Worm (Caenorhabditis elegans) whole organism, L2 larva: ENCODE results near the gene srd-19.

ENCODE experiments used
- ceh-82 ChIP-seq: fragments of 150-350 bp; optimal IDR thresholded peaks from 2 replicates; lab custom pipeline; 2014; ENCODE audit warnings: missing biosample characterization, missing genetic modification characterization
- elt-3 ChIP-seq: sonication (generic microtip); optimal IDR thresholded peaks from 2 replicates; lab custom pipeline; 2017; ENCODE audit warnings: missing biosample characterization, missing genetic modification characterization
- lin-11 ChIP-seq: fragments of 150-350 bp; sonication (generic microtip); optimal IDR thresholded peaks from 2 replicates; lab custom pipeline; 2014; ENCODE audit warnings: missing biosample characterization, missing genetic modification characterization, inconsistent platforms, mixed read lengths
- nhr-12 ChIP-seq: fragments of 150-350 bp; optimal IDR thresholded peaks from 2 replicates; lab custom pipeline; 2014; ENCODE audit warnings: missing biosample characterization, missing genetic modification characterization
- nhr-23 ChIP-seq: fragments of 150-350 bp; optimal IDR thresholded peaks from 2 replicates; lab custom pipeline; 2014; ENCODE audit warnings: missing biosample characterization, missing genetic modification reagents, missing genetic modification characterization
- nhr-6 ChIP-seq: fragments of 150-350 bp; optimal IDR thresholded peaks from 2 replicates; lab custom pipeline; 2014; ENCODE audit warnings: missing biosample characterization, missing genetic modification characterization
- nhr-77 ChIP-seq: fragments of 150-350 bp; optimal IDR thresholded peaks from 2 replicates; lab custom pipeline; 2014; ENCODE audit warnings: missing biosample characterization, missing genetic modification characterization
- unc-39 ChIP-seq: fragments of 150-350 bp; optimal IDR thresholded peaks from 2 replicates; lab custom pipeline; 2014; ENCODE audit warnings: missing biosample characterization, missing genetic modification characterization
- unc-62 ChIP-seq: fragments of 150-350 bp; optimal IDR thresholded peaks from 2 replicates; lab custom pipeline; 2014; ENCODE audit warnings: missing biosample characterization, missing genetic modification reagents, missing genetic modification characterization
- zag-1 ChIP-seq: fragments of 150-350 bp; optimal IDR thresholded peaks from 2 replicates; lab custom pipeline; 2014; ENCODE audit warnings: missing biosample characterization, missing genetic modification characterization
- ztf-4 ChIP-seq: fragments of 150-350 bp; optimal IDR thresholded peaks from 2 replicates; lab custom pipeline; 2014; ENCODE audit warnings: missing biosample characterization, missing genetic modification characterization

DNA sequence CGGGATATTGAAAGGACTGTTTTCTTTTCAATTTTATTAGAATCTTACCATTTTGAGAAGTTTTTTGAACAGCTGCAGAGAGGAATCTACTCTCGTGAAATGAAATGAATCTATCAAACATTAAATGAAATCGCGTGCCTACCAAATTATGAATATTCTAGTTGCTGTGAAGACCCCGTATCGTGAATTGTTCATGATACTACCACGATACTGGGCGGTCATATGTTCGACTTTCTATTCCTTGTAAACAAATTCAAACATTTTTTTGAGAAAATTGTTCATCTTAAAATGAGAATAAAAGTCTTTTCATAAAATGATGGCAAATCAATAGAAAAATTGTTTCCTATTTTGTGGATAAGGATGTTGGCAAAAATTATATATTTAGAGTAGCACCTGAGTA, 42.8 kb downstream of the srd-19 start, which contains the start of gene gcy-34:
- no peak for TF ChIP-seq unc-62 (GFP tag; lab: Kevin White, UChicago)
- no peak for TF ChIP-seq zag-1 (tag; lab: Kevin White, UChicago)
- TF ChIP-seq ceh-82 (tag; lab: Kevin White, UChicago) = no peak
- TF ChIP-seq ztf-4 (tag; lab: Kevin White, UChicago) = no peak
- TF ChIP-seq nhr-77 (tag; lab: Kevin White, UChicago) = no peak
- TF ChIP-seq nhr-6 = no peak
- TF ChIP-seq elt-3 (tag; lab: Kevin White, UChicago) = no peak
- no peak for TF ChIP-seq nhr-23 (tag; lab: Kevin White, UChicago)
- no peak for TF ChIP-seq lin-11 (tag; lab: Kevin White, UChicago)
- no peak for TF ChIP-seq nhr-12 (tag; lab: Kevin White, UChicago)
- TF ChIP-seq unc-39 (tag; lab: Kevin White, UChicago) = no peak
